In the genomic region with DNA sequence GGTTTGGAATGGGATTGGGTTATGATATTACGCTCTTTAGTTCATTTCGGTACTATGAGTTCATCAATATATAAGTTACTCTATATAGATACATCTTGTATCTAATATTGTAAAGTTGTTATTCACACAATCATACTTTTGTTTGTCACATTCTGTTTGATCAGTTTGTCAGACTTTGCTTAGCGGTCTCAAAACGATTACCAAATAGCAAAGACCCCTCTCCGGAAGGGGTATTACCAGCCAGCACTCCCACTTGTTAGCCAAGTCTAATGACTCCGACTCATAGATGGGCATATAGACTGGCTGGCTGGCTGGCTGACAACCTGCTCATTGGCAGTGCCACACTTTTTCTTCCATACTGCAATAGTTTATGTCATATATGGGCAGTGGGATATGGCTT, we compare ENCODE assay signal across 3 fruit fly cellular contexts.
A peak's percentile ranks its signal among the peaks of the same experiment; 100 is the strongest.
TF ChIP-seq lines count a peak whose summit lies in the region.

No protein-coding gene starts in this region.

- no peak for TF ChIP-seq CTCF in whole organism, embryonic (GFP tag; optimal IDR thresholded peaks at IDR 0.05; lab: Kevin White, UChicago)

TF ChIP-seq in whole organism, embryonic, 481 proteins besides CTCF, POLR2A, EP300 and RAD21 (continues in another document):
- TF ChIP-seq sisA (GFP tag; IDR thresholded peaks at IDR 0.05; lab: Robert Waterston, UW) (no peak), otp (GFP tag; IDR thresholded peaks at IDR 0.05; lab: Robert Waterston, UW) (0 out of 3 replicates have a peak, but pooled peaks have one; percentile 8), BtbVII (GFP tag; optimal IDR thresholded peaks at IDR 0.05; lab: Kevin White, UChicago) (peak; percentile 56), CG8281 (tag; optimal IDR thresholded peaks at IDR 0.05; lab: Kevin White, UChicago) (no peak), run (tag; optimal IDR thresholded peaks at IDR 0.05; lab: Kevin White, UChicago) (no peak), CG6683 (GFP tag; optimal IDR thresholded peaks at IDR 0.05; lab: Kevin White, UChicago) (no peak), CG17359 (tag; optimal IDR thresholded peaks at IDR 0.05; lab: Kevin White, UChicago) (peak; percentile 0), caup (GFP tag; optimal IDR thresholded peaks at IDR 0.05; lab: Kevin White, UChicago; ENCODE audit: severe bottlenecking) (peak; percentile 18), CG15514 (GFP tag; optimal IDR thresholded peaks at IDR 0.05; lab: Kevin White, UChicago) (peak; percentile 9), odd (GFP tag; optimal IDR thresholded peaks at IDR 0.05; lab: Kevin White, UChicago) (peak; percentile 26), CG13296 (GFP tag; optimal IDR thresholded peaks at IDR 0.05; lab: Kevin White, UChicago) (peak; percentile 15), fd3F (GFP tag; optimal IDR thresholded peaks at IDR 0.05; lab: Kevin White, UChicago) (peak; percentile 10), Fer1 (GFP tag; optimal IDR thresholded peaks at IDR 0.05; lab: Kevin White, UChicago) (peak; percentile 8), en (GFP tag; optimal IDR thresholded peaks at IDR 0.05; lab: Kevin White, UChicago) (no peak), CG10267 (tag; optimal IDR thresholded peaks at IDR 0.05; lab: Kevin White, UChicago) (no peak), Med (GFP tag; lab: Kevin White, UChicago) (peak; percentile 83), wek (GFP tag; optimal IDR thresholded peaks at IDR 0.05; lab: Kevin White, UChicago) (peak; percentile 7), CG11456 (GFP tag; IDR thresholded peaks at IDR 0.05; lab: Robert Waterston, UW) (0 out of 3 replicates have a peak, but pooled peaks have one; percentile 11), Atf6 (GFP tag; IDR thresholded peaks at IDR 0.05; lab: Robert Waterston, UW) (0 out of 2 replicates have a peak, but pooled peaks have one; percentile 34), gsb (GFP tag; IDR thresholded peaks at IDR 0.05; lab: Robert Waterston, UW) (no peak), CG8290 (GFP tag; optimal IDR thresholded peaks at IDR 0.05; lab: Kevin White, UChicago) (no peak), CG8290 (tag; optimal IDR thresholded peaks at IDR 0.05; lab: Kevin White, UChicago) (peak in 1 of 2 experiments; percentile 37), Gsc (GFP tag; IDR thresholded peaks at IDR 0.05; lab: Robert Waterston, UW) (no peak), Sox102F (GFP tag; optimal IDR thresholded peaks at IDR 0.05; lab: Kevin White, UChicago) (no peak), da (GFP tag; optimal IDR thresholded peaks at IDR 0.05; lab: Kevin White, UChicago) (peak; percentile 1), CG1603 (tag; optimal IDR thresholded peaks at IDR 0.05; lab: Kevin White, UChicago) (peak; percentile 8), CG4360 (GFP tag; IDR thresholded peaks at IDR 0.05; lab: Robert Waterston, UW) (no peak), Mad (GFP tag; optimal IDR thresholded peaks at IDR 0.05; lab: Kevin White, UChicago) (peak; percentile 11)

TF ChIP-seq in whole organism, prepupa, 60 proteins besides CTCF, POLR2A, EP300 and RAD21:
- TF ChIP-seq Eip93F (GFP tag; optimal IDR thresholded peaks at IDR 0.05; lab: Kevin White, UChicago) (no peak), fkh (GFP tag; optimal IDR thresholded peaks at IDR 0.05; lab: Kevin White, UChicago) (peak; percentile 64)

TF ChIP-seq in whole organism, pupa, 21 proteins besides CTCF, POLR2A, EP300 and RAD21:
- TF ChIP-seq CG14655 (GFP tag; optimal IDR thresholded peaks at IDR 0.05; lab: Kevin White, UChicago) = peak; percentile 17
- TF ChIP-seq CG8301 (tag; optimal IDR thresholded peaks at IDR 0.05; lab: Kevin White, UChicago) = peak; percentile 5
- no peak for TF ChIP-seq EcR (GFP tag; optimal IDR thresholded peaks at IDR 0.05; lab: Kevin White, UChicago)
